Worm (Caenorhabditis elegans): ENCODE data around the gene K12B6.9.

- no peak for TF ChIP-seq dao-5 (tag; optimal IDR thresholded peaks at IDR 0.05)
- no peak for TF ChIP-seq him-1 (tag; optimal IDR thresholded peaks at IDR 0.05)
- TF ChIP-seq W03F9.2 (tag; optimal IDR thresholded peaks at IDR 0.05), result no peak
Observed at ce11 chrV:6311936-6312335, 19.5 kb upstream of the K12B6.9 start.

All from whole organism, L4/young adult.